Worm (Caenorhabditis elegans): Measurements from ENCODE around the gene F26D2.3.

The F26D2.3 gene

DNA sequence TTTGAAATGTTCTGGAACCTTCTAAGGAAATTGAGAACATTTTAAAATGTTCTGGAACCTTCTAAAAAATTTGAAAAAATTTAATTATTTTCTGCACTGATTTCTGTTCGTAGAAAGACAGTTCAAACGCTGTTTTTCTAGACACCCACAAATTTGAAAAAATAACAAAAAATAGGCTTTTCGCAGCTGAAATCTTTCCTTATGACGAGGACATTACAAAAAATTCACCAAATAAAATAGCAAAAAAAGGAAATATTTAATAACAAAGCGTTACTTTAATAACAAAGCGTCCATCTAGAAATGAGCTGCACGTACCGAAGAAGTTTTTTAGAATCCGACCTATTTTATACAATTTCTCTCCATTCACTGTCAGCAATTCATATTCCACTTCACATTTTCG lies 35.9 kb downstream of the F26D2.3 start, which contains the start of gene srh-141:
TSS of gene srh-141 (plus strand) at position 301 of the 400 bp plus-strand sequence.
- TF ChIP-seq ref-1 (GFP tag; conservative IDR thresholded peaks at IDR 0.05) (no peak), cog-1 (tag; optimal IDR thresholded peaks at IDR 0.05) (no peak)

DNA sequence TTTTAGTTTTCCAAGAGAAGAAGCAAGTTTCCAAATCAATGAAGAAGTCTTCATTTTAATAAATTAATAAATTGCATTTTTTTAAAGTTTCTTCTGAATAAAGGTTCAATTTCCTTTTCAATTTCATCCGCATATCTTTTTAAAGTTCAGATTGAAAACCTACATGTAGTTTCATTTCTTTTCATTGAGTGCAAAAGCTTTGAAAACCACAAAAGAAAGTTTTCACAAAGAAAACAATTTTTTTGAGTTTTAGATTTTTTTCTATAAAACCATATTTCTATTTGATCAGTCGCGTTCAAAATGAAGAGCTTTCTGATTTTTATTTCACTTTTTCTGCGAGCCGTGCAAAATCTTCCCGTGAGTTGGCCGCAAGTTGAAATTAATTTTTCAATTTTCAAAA lies 37.9 kb downstream of the F26D2.3 start, which contains the start of gene T08G3.6:
TSS of gene T08G3.6 (plus strand) at position 301 of the 400 bp plus-strand sequence.
- TF ChIP-seq T22C8.4 (GFP tag; IDR thresholded peaks at IDR 0.05) = no peak
- TF ChIP-seq ztf-23 (GFP tag; IDR thresholded peaks at IDR 0.05) = no peak
- TF ChIP-seq ref-1 (GFP tag; conservative IDR thresholded peaks at IDR 0.05) = no peak
- TF ChIP-seq ztf-29 (GFP tag; IDR thresholded peaks at IDR 0.05) = no peak
- no peak for TF ChIP-seq med-1 (GFP tag; optimal IDR thresholded peaks at IDR 0.05; ENCODE audit: insufficient read depth)
- no peak for TF ChIP-seq flt-1 (GFP tag; IDR thresholded peaks at IDR 0.05)
- TF ChIP-seq cog-1 (tag; optimal IDR thresholded peaks at IDR 0.05) = no peak
- no peak for TF ChIP-seq klf-2 (GFP tag; conservative IDR thresholded peaks at IDR 0.05)
- TF ChIP-seq tab-1 (GFP tag; IDR thresholded peaks at IDR 0.05) = no peak

DNA sequence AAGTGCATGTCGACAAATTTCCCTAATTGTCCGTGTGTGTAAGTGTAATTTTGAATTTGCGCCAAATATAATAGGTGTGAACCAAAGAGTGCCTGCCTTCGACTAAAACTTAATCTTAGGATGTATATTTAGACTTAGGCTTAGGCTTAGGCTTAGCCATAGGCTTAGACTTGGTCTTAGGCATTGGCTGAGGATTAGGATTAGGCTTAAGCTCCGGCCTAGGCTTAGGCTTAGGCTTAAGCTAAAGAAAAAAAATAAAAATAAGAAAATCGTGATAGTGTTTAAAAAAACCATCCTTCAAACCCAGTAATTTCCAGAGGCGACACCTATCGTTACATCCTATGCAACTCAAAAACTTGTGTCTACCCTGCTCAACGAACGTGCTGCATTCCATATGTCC lies 38.4 kb downstream of the F26D2.3 start:
- TF ChIP-seq T22C8.4 (GFP tag; IDR thresholded peaks at IDR 0.05) (no peak), med-1 (GFP tag; optimal IDR thresholded peaks at IDR 0.05; ENCODE audit: insufficient read depth) (no peak), flt-1 (GFP tag; IDR thresholded peaks at IDR 0.05) (no peak), klf-2 (GFP tag; conservative IDR thresholded peaks at IDR 0.05) (no peak), ztf-23 (GFP tag; IDR thresholded peaks at IDR 0.05) (no peak), cog-1 (tag; optimal IDR thresholded peaks at IDR 0.05) (no peak), ztf-29 (GFP tag; IDR thresholded peaks at IDR 0.05) (no peak)

DNA sequence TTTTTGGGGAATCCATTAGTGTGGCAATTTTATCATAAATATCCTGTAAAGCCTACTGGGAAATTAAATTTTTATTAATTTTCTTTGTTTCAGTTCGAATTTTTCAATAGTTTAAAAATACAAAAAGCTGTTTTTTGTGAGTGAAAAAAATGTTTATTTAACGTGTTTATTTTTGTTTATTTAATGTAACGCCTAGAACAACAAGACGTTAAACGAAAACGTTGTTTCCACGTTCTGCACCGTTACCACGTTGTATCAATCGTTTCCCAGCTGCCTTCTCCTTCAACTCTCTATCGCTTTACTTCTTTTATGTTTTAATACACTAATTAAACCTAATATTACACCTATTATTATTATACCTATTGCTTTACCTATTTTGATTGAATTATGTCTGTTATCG lies 40.0 kb downstream of the F26D2.3 start, which contains the start of gene T08G3.13:
TSS of gene T08G3.13 (plus strand) at position 301 of the 400 bp plus-strand sequence.
- TF ChIP-seq flt-1 (GFP tag; IDR thresholded peaks at IDR 0.05) (no peak), ztf-23 (GFP tag; IDR thresholded peaks at IDR 0.05) (no peak), tab-1 (GFP tag; IDR thresholded peaks at IDR 0.05) (no peak), cog-1 (tag; optimal IDR thresholded peaks at IDR 0.05) (no peak), ztf-29 (GFP tag; IDR thresholded peaks at IDR 0.05) (no peak), klf-2 (GFP tag; conservative IDR thresholded peaks at IDR 0.05) (no peak), T22C8.4 (GFP tag; IDR thresholded peaks at IDR 0.05) (no peak), ref-1 (GFP tag; conservative IDR thresholded peaks at IDR 0.05) (no peak), med-1 (GFP tag; optimal IDR thresholded peaks at IDR 0.05; ENCODE audit: insufficient read depth) (no peak)

DNA sequence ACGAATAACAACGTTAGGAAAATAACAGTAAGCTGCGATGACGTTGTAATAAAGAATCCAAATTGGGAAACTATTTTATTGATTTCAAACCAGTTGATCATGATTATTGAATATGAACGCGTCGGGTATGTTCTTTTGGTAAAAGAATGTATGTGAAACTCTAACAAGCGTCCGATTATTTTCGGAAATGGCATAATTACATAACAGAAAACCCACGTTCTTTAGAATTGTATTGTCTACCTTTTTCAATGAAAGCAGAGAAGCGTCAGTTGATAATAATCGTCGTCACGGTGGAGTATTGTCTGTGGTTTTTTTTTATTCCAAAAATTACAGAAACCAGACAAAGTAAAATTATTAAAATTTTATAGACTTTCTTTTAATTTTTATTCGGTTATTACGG lies 47.3 kb downstream of the F26D2.3 start, which contains the start of gene str-14:
TSS of gene str-14 (minus strand) at position 101 of the 400 bp plus-strand sequence.
- no peak for TF ChIP-seq ztf-23 (GFP tag; IDR thresholded peaks at IDR 0.05)
- TF ChIP-seq cog-1 (tag; optimal IDR thresholded peaks at IDR 0.05) = no peak
- TF ChIP-seq med-1 (GFP tag; optimal IDR thresholded peaks at IDR 0.05; ENCODE audit: insufficient read depth) = no peak

DNA sequence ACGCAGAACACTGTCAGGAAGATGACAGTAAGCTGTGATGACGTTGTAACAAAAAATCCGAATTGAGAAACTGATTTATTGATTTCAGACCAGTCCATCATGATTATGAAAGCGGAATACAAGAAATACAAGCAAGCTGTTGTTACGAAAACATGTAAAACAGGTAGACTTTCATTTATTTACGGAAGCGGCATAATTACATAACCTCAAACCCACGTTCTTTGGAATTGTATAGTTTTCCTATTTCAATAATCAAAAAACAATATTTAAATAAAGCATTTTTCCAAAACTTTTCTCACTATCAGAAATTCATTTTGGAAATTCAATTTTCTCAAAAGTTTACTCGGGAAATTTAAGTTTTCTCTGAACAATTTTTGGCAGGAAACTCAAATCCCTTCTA lies 51.0 kb downstream of the F26D2.3 start, which contains the start of gene str-15:
TSS of gene str-15 (minus strand) at position 101 of the 400 bp plus-strand sequence.
- TF ChIP-seq ztf-23 (GFP tag; IDR thresholded peaks at IDR 0.05) (no peak), cog-1 (tag; optimal IDR thresholded peaks at IDR 0.05) (no peak), flt-1 (GFP tag; IDR thresholded peaks at IDR 0.05) (no peak), klf-2 (GFP tag; conservative IDR thresholded peaks at IDR 0.05) (no peak), ztf-29 (GFP tag; IDR thresholded peaks at IDR 0.05) (no peak), med-1 (GFP tag; optimal IDR thresholded peaks at IDR 0.05; ENCODE audit: insufficient read depth) (no peak), ref-1 (GFP tag; conservative IDR thresholded peaks at IDR 0.05) (no peak), tab-1 (GFP tag; IDR thresholded peaks at IDR 0.05) (no peak), T22C8.4 (GFP tag; IDR thresholded peaks at IDR 0.05) (no peak)

DNA sequence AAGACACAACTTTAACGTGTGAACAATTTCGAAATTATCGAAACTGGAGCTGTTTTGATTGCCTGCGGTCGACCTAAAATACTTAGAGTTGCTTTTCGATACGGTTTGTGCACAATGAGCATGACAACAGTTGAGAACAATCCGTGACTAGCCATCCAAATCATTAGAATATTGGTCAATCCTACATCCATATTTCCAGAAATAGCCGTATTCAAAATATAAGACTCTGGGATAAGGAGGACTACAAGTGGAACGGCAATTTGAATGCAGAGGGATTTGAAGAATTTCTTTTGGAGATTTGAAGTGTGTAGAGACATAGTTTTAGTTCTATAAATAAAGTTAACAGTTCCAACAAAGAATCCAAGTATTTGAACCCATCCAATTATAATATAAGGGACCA lies 51.6 kb downstream of the F26D2.3 start:
- no peak for TF ChIP-seq med-1 (GFP tag; optimal IDR thresholded peaks at IDR 0.05; ENCODE audit: insufficient read depth)
- no peak for TF ChIP-seq tab-1 (GFP tag; IDR thresholded peaks at IDR 0.05)
- TF ChIP-seq ref-1 (GFP tag; conservative IDR thresholded peaks at IDR 0.05) = no peak
- TF ChIP-seq T22C8.4 (GFP tag; IDR thresholded peaks at IDR 0.05) = no peak
- TF ChIP-seq flt-1 (GFP tag; IDR thresholded peaks at IDR 0.05) = no peak
- TF ChIP-seq ztf-29 (GFP tag; IDR thresholded peaks at IDR 0.05) = no peak
- no peak for TF ChIP-seq cog-1 (tag; optimal IDR thresholded peaks at IDR 0.05)
- TF ChIP-seq ztf-23 (GFP tag; IDR thresholded peaks at IDR 0.05) = no peak
- TF ChIP-seq klf-2 (GFP tag; conservative IDR thresholded peaks at IDR 0.05) = no peak

Data from whole organism, midembryonic.